Fruit fly (Drosophila melanogaster): ENCODE measurements around the gene CG11581.

DNA sequence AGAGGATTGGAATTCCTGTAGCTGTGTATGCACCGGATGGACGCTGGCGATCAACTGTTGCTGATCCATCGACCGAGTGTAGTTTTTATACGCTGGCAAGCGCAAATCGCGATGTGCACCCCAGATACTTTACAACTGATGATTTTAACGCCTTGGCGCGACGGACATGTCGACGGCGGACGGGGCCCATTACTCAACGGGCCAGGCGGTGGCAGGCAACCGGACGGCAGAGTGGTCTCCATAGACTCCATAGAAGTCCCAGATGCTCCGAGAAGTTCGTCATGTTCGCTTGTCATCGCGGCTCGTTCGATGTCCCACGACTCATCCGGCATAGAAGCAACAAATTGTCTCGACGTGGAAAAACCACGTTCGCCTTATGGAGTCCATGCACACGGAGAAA, 15.2 kb downstream of the CG11581 start, which contains the start of gene CG13403:
- TF ChIP-seq kay (GFP tag; ENCODE audit: borderline replicate concordance) (no peak), CG11617 (GFP tag; optimal IDR thresholded peaks at IDR 0.05) (no peak), CG12768 (GFP tag; optimal IDR thresholded peaks at IDR 0.05) (no peak), CG1620 (GFP tag; optimal IDR thresholded peaks at IDR 0.05) (no peak), CG7045 (GFP tag; optimal IDR thresholded peaks at IDR 0.05) (no peak), CG7101 (tag; optimal IDR thresholded peaks at IDR 0.05) (no peak), CG5204 (GFP tag; optimal IDR thresholded peaks at IDR 0.05) (no peak)
